Worm (Caenorhabditis elegans) whole organism, dauer: Measurements from ENCODE around the gene C29F5.8.

Experiments
- unc-62 ChIP-seq: sonication (generic microtip); optimal IDR thresholded peaks from 2 replicates; lab custom pipeline; 2017; ENCODE audit warnings: missing biosample characterization, missing genetic modification reagents, missing genetic modification characterization

C29F5.8 gene

ce11 chrII:6339948-6340347, 33.7 kb downstream of the C29F5.8 start, which contains the start of gene C32D5.7:
TSS of gene C32D5.7 (minus strand) at chrII:6340048.
- no peak for TF ChIP-seq unc-62 (GFP tag; lab: Kevin White, UChicago)

ce11 chrII:6341076-6341475, 34.9 kb downstream of the C29F5.8 start:
- no peak for TF ChIP-seq unc-62 (GFP tag; lab: Kevin White, UChicago)

- TF ChIP-seq unc-62 (GFP tag; lab: Kevin White, UChicago), result no peak
Observed at ce11 chrII:6342455-6342854, 36.2 kb downstream of the C29F5.8 start.

- no peak for TF ChIP-seq unc-62 (GFP tag; lab: Kevin White, UChicago)
Observed at ce11 chrII:6343893-6344292, 37.7 kb downstream of the C29F5.8 start, which contains the start of gene txt-18. TSS of gene txt-18 (plus strand) at chrII:6344072.

ce11 chrII:6344513-6344912, 38.3 kb downstream of the C29F5.8 start:
- no peak for TF ChIP-seq unc-62 (GFP tag; lab: Kevin White, UChicago)

- TF ChIP-seq unc-62 (GFP tag; lab: Kevin White, UChicago), result no peak
Observed at ce11 chrII:6345195-6346158, 39.3 kb downstream of the C29F5.8 start, which contains the start of gene C32D5.8. TSS of gene C32D5.8 (minus strand) at chrII:6345964.

- no peak for TF ChIP-seq unc-62 (GFP tag; lab: Kevin White, UChicago)
Observed at ce11 chrII:6346551-6347079, 40.4 kb downstream of the C29F5.8 start.

- TF ChIP-seq unc-62 (GFP tag; lab: Kevin White, UChicago), result no peak
Observed at ce11 chrII:6347341-6348118, 41.3 kb downstream of the C29F5.8 start, which contains the start of gene lgg-1. TSS of gene lgg-1 (minus strand) at chrII:6347719.

- TF ChIP-seq unc-62 (GFP tag; lab: Kevin White, UChicago), result peak; percentile 39
Observed at ce11 chrII:6348360-6348759, 42.1 kb downstream of the C29F5.8 start.

- TF ChIP-seq unc-62 (GFP tag; lab: Kevin White, UChicago), result no peak
Observed at ce11 chrII:6349968-6350367, 43.7 kb downstream of the C29F5.8 start.

ce11 chrII:6351887-6352286, 45.7 kb downstream of the C29F5.8 start, which contains the start of gene C32D5.10:
TSS of gene C32D5.10 (minus strand) at chrII:6351987.
- TF ChIP-seq unc-62 (GFP tag; lab: Kevin White, UChicago), result no peak

- no peak for TF ChIP-seq unc-62 (GFP tag; lab: Kevin White, UChicago)
Observed at ce11 chrII:6355396-6356346, 49.4 kb downstream of the C29F5.8 start, which contains the start of gene C32D5.11. TSS of gene C32D5.11 (minus strand) at chrII:6355446.
